Worm (Caenorhabditis elegans) whole organism, late embryonic: ENCODE results near the gene F19H8.2.

Experiments
- C08G9.2 ChIP-seq: sonication (generic microtip); optimal IDR thresholded peaks from 2 replicates; lab custom pipeline; 2016; ENCODE audit warnings: mild to moderate bottlenecking, missing genetic modification characterization, moderate library complexity, missing compliant biosample characterization
- C38D4.7 ChIP-seq: fragments of 200-800 bp; sonication (Bioruptor generic); optimal IDR thresholded peaks from 2 replicates; lab custom pipeline; 2018; ENCODE audit warnings: mild to moderate bottlenecking, missing genetic modification characterization, moderate library complexity, missing compliant biosample characterization
- F13H6.1 ChIP-seq: sonication (generic microtip); optimal IDR thresholded peaks from 2 replicates; lab custom pipeline; 2016; ENCODE audit warnings: missing genetic modification characterization, missing compliant biosample characterization
- Y22D7AL.16 ChIP-seq: sonication (generic microtip); optimal IDR thresholded peaks from 2 replicates; lab custom pipeline; 2016; ENCODE audit warnings: missing genetic modification characterization, missing compliant biosample characterization
- ahr-1 ChIP-seq: sonication (generic microtip); optimal IDR thresholded peaks from 2 replicates; lab custom pipeline; 2016; ENCODE audit warnings: missing genetic modification characterization, missing compliant biosample characterization
- ama-1 ChIP-seq: fragments of 150-350 bp; optimal IDR thresholded peaks from 2 replicates; lab custom pipeline; 2014
- ceh-14 ChIP-seq: sonication (generic microtip); optimal IDR thresholded peaks from 2 replicates; lab custom pipeline; 2016; ENCODE audit warnings: missing genotype, missing genetic modification characterization, missing compliant biosample characterization
- ceh-18 ChIP-seq: sonication (generic microtip); optimal IDR thresholded peaks from 2 replicates; lab custom pipeline; 2016; ENCODE audit warnings: missing genetic modification characterization, missing compliant biosample characterization
- ceh-2 ChIP-seq: sonication (generic microtip); optimal IDR thresholded peaks from 2 replicates; lab custom pipeline; 2016; ENCODE audit warnings: missing genotype, missing genetic modification characterization, missing compliant biosample characterization
- ceh-31 ChIP-seq: sonication (generic microtip); optimal IDR thresholded peaks from 2 replicates; lab custom pipeline; 2016; ENCODE audit warnings: missing genetic modification characterization, missing compliant biosample characterization
- ceh-45 ChIP-seq: fragments of 200-800 bp; sonication (Bioruptor generic); IDR thresholded peaks from 2 replicates; pipeline ENCODE4 v1.3.6; 2022; ENCODE audit warnings: missing genetic modification reagents, missing genetic modification characterization, missing compliant biosample characterization
- ceh-48 ChIP-seq: sonication (generic microtip); optimal IDR thresholded peaks from 2 replicates; lab custom pipeline; 2016; ENCODE audit warnings: missing genetic modification characterization, inconsistent platforms, missing compliant biosample characterization
- ceh-9 ChIP-seq: sonication (generic microtip); optimal IDR thresholded peaks from 2 replicates; lab custom pipeline; 2016; ENCODE audit warnings: mild to moderate bottlenecking, missing genetic modification characterization, inconsistent platforms, missing compliant biosample characterization
- dmd-4 ChIP-seq: sonication (generic microtip); optimal IDR thresholded peaks from 2 replicates; lab custom pipeline; 2016; ENCODE audit warnings: borderline replicate concordance, missing genetic modification characterization, missing compliant biosample characterization
- dve-1 ChIP-seq: sonication (generic microtip); optimal IDR thresholded peaks from 2 replicates; lab custom pipeline; 2017; ENCODE audit warnings: antibody characterized with exemption, mild to moderate bottlenecking, missing genetic modification characterization, missing compliant biosample characterization
- elt-2 ChIP-seq: sonication (generic microtip); optimal IDR thresholded peaks from 2 replicates; lab custom pipeline; 2016; ENCODE audit warnings: missing genetic modification reagents, missing genetic modification characterization, missing compliant biosample characterization
- elt-4 ChIP-seq: sonication (generic microtip); optimal IDR thresholded peaks from 2 replicates; lab custom pipeline; 2016; ENCODE audit warnings: missing genetic modification characterization, missing compliant biosample characterization
- ets-4 ChIP-seq: sonication (generic microtip); optimal IDR thresholded peaks from 2 replicates; lab custom pipeline; 2016; ENCODE audit warnings: missing genetic modification characterization, missing compliant biosample characterization
- fax-1 ChIP-seq: sonication (generic microtip); optimal IDR thresholded peaks from 2 replicates; lab custom pipeline; 2016; ENCODE audit warnings: missing genotype, missing genetic modification characterization, missing compliant biosample characterization
- fkh-10 ChIP-seq: fragments of 150-350 bp; optimal IDR thresholded peaks from 2 replicates; lab custom pipeline; 2014; ENCODE audit warnings: missing biosample characterization, missing genetic modification reagents, missing genetic modification characterization
- fkh-6 ChIP-seq: sonication (generic microtip); optimal IDR thresholded peaks from 2 replicates; lab custom pipeline; 2016; ENCODE audit warnings: missing genetic modification characterization, missing compliant biosample characterization
- hlh-30 ChIP-seq: sonication (generic microtip); optimal IDR thresholded peaks from 2 replicates; lab custom pipeline; 2017; ENCODE audit warnings: antibody characterized with exemption, missing genetic modification characterization, missing compliant biosample characterization; ENCODE audit not compliant: insufficient read depth
- nfya-1 ChIP-seq: sonication (generic microtip); optimal IDR thresholded peaks from 2 replicates; lab custom pipeline; 2017; ENCODE audit warnings: missing genetic modification characterization, mild to moderate bottlenecking, missing compliant biosample characterization, antibody characterized with exemption, moderate library complexity
- npax-4 ChIP-seq: sonication (generic microtip); optimal IDR thresholded peaks from 2 replicates; lab custom pipeline; 2016; ENCODE audit warnings: missing genetic modification characterization, missing compliant biosample characterization
- odd-2 ChIP-seq: sonication (generic microtip); optimal IDR thresholded peaks from 2 replicates; lab custom pipeline; 2017; ENCODE audit warnings: antibody characterized with exemption, mild to moderate bottlenecking, missing genetic modification characterization, missing compliant biosample characterization
- pat-9 ChIP-seq: fragments of 200-800 bp; sonication (Bioruptor generic); optimal IDR thresholded peaks from 2 replicates; lab custom pipeline; 2018; ENCODE audit warnings: mild to moderate bottlenecking, missing genetic modification characterization, moderate library complexity, missing compliant biosample characterization
- pha-2 ChIP-seq: sonication (generic microtip); optimal IDR thresholded peaks from 2 replicates; lab custom pipeline; 2017; ENCODE audit warnings: mild to moderate bottlenecking, missing genetic modification characterization, missing compliant biosample characterization
- pqm-1 ChIP-seq: sonication (generic microtip); optimal IDR thresholded peaks from 2 replicates; lab custom pipeline; 2016; ENCODE audit warnings: missing genetic modification characterization, missing compliant biosample characterization
- ref-2 ChIP-seq: sonication (generic microtip); optimal IDR thresholded peaks from 2 replicates; lab custom pipeline; 2016; ENCODE audit warnings: missing genetic modification characterization, missing compliant biosample characterization
- rnt-1 ChIP-seq: sonication (generic microtip); optimal IDR thresholded peaks from 2 replicates; lab custom pipeline; 2016; ENCODE audit warnings: missing genetic modification characterization, missing compliant biosample characterization
- sox-2 ChIP-seq: fragments of 200-800 bp; sonication (Bioruptor generic); IDR thresholded peaks from 2 replicates; pipeline ENCODE4 v1.3.6; 2022; ENCODE audit warnings: missing genetic modification reagents, missing genetic modification characterization, missing compliant biosample characterization
- sox-4 ChIP-seq: sonication (generic microtip); optimal IDR thresholded peaks from 2 replicates; lab custom pipeline; 2017; ENCODE audit warnings: mild to moderate bottlenecking, missing genetic modification characterization, inconsistent platforms, missing compliant biosample characterization
- tbx-2 ChIP-seq: sonication (generic microtip); optimal IDR thresholded peaks from 2 replicates; lab custom pipeline; 2016; ENCODE audit warnings: missing genetic modification characterization, missing compliant biosample characterization
- tbx-7 ChIP-seq: sonication (generic microtip); optimal IDR thresholded peaks from 2 replicates; lab custom pipeline; 2016; ENCODE audit warnings: missing genotype, missing genetic modification characterization, missing compliant biosample characterization
- unc-3 ChIP-seq, 2 experiments: fragments of 200-800 bp in 1 of 2; sonication (Bioruptor generic) in 1 of 2; sonication (generic microtip) in 1 of 2; conservative IDR thresholded peaks in 1 of 2; optimal IDR thresholded peaks in 1 of 2; 2 replicates each; pipeline versions ENCODE4 v1.3.6 to Lab custom; 2016 to 2022; ENCODE audit warnings: missing compliant biosample characterization in 2 of 2, missing genetic modification characterization in 2 of 2, missing genetic modification reagents in 1 of 2
- unc-42 ChIP-seq: sonication (generic microtip); optimal IDR thresholded peaks from 2 replicates; lab custom pipeline; 2016; ENCODE audit warnings: missing genotype, missing genetic modification characterization, missing compliant biosample characterization
- unc-86 ChIP-seq: sonication (generic microtip); optimal IDR thresholded peaks from 2 replicates; lab custom pipeline; 2016; ENCODE audit warnings: missing genetic modification characterization, missing compliant biosample characterization
- ztf-16 ChIP-seq: sonication (generic microtip); optimal IDR thresholded peaks from 2 replicates; lab custom pipeline; 2017; ENCODE audit warnings: missing genetic modification characterization, missing compliant biosample characterization

The F19H8.2 gene

DNA sequence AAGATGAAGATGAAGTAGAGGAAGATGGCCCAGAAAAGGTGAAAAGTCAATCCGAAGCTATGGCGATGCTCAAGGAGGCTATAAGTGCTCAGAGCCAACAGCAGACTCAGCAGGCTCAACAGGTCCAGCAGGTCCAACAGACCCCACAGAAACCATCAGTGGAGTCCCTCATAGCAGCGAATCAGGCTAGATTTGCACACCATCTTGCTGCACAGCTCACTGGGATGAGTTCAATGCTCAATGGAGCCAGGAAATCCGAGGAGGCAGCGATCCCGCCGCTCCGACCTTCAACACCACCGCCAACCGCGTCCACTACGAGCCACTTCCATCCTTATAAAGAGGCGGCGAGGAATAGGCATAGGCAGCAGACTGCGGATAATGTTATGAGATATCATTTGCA, 30.9 kb downstream of the F19H8.2 start:
- TF ChIP-seq fkh-6 (tag; lab: Kevin White, UChicago) (no peak), F13H6.1 (no peak), unc-3 (GFP tag; conservative IDR thresholded peaks at IDR 0.05; lab: Robert Waterston, UW) (no peak), unc-3 (tag; optimal IDR thresholded peaks at IDR 0.05; lab: Kevin White, UChicago) (no peak), ceh-48 (tag; lab: Kevin White, UChicago) (no peak), ceh-9 (tag; lab: Kevin White, UChicago) (no peak)

DNA sequence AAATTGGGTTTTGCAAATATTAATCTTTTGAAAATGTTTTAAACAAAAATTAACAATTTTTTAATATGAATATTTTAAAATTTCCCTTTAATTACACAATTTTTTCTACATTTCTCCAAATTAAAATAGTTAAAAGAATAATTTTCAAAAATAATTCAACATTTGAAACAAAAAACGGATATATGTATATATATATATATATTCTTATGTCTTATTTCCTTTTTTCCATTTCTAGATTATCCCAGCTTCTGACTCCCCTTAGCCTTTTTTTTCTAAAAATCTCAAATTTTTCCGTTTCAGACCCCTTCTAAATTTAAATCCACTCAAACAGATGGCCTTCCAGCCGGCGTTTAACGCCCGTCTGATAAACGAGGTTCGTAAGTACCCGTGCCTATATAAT, 32.4 kb downstream of the F19H8.2 start, which contains the start of gene madf-5:
Gene madf-5 (plus strand): TSS at position 301 of the 400 bp plus-strand sequence.
- no peak for TF ChIP-seq fkh-10 (GFP tag; lab: Kevin White, UChicago)
- no peak for TF ChIP-seq ama-1 (lab: Kevin White, UChicago)
- no peak for TF ChIP-seq ceh-2 (tag; lab: Kevin White, UChicago)
- TF ChIP-seq sox-4 (tag; lab: Kevin White, UChicago) = no peak
- no peak for TF ChIP-seq odd-2 (tag; lab: Kevin White, UChicago)
- TF ChIP-seq ceh-14 = no peak
- TF ChIP-seq ceh-48 (tag; lab: Kevin White, UChicago) = no peak
- TF ChIP-seq npax-4 (tag; lab: Kevin White, UChicago) = no peak
- TF ChIP-seq ahr-1 (tag; lab: Kevin White, UChicago) = no peak
- TF ChIP-seq, all 69 proteins: peak for 0

DNA sequence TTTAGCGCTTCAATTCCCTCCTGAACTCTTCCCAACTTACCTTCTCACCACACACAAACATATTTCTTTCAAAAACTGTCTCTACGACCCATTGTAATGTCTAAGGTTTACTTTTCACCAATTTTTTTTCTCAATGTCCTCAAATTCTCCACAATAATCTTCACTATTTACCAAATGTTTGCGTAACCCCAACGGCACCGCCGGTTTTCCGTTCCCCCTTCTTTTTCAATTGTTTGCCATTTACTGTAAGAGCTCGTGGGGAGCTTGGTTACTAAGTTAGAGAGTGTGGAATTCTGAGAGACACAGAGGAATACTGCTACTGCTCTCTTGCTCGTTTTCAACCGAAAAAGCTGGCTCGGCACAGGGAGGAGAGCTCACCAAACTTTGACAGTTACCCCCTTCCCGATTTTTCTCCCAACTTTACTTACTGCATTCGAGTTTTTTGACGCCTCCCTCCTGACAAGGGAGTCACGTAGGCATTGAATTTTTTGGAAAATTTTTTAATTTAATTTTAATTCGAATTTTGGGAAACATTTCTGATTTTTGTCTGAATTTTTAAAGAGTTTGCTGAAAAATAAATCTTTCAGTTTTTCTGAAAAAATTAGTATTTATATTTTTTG, 35.0 kb downstream of the F19H8.2 start:
- no peak for TF ChIP-seq hlh-30
- no peak for TF ChIP-seq C38D4.7 (GFP tag; lab: Kevin White, UChicago)
- TF ChIP-seq pat-9 (tag; lab: Kevin White, UChicago) = no peak
- no peak for TF ChIP-seq pqm-1 (tag; lab: Kevin White, UChicago)
- TF ChIP-seq elt-4 = no peak

DNA sequence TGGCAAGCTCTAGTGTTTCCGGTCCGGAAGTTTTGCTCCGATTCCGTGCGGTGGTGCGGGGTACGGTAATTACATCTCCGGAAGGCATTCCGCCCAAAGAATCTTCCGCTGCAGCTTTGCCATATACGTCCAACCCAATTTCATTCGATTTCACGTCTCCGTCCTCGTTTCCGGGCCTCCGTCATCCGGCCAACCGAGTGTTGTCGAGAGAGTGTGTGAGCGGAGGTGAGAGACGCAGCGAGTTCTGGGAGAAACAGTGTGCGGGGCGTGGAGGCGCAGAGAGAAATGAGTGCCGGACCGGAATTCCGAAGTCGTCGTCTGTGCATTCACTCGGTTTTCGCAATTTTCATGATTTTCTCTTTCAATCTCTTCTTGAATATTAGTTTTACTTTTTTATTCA, 36.3 kb downstream of the F19H8.2 start:
- TF ChIP-seq dmd-4 (tag; lab: Kevin White, UChicago) = no peak
- TF ChIP-seq ceh-31 (tag; lab: Kevin White, UChicago) = peak; percentile 54
- TF ChIP-seq unc-42 (tag; lab: Kevin White, UChicago) = peak; percentile 86
- no peak for TF ChIP-seq ceh-18 (tag; lab: Kevin White, UChicago)
- peak; percentile 34 for TF ChIP-seq fkh-10 (GFP tag; lab: Kevin White, UChicago)
- TF ChIP-seq, all 69 proteins: peak for 3

DNA sequence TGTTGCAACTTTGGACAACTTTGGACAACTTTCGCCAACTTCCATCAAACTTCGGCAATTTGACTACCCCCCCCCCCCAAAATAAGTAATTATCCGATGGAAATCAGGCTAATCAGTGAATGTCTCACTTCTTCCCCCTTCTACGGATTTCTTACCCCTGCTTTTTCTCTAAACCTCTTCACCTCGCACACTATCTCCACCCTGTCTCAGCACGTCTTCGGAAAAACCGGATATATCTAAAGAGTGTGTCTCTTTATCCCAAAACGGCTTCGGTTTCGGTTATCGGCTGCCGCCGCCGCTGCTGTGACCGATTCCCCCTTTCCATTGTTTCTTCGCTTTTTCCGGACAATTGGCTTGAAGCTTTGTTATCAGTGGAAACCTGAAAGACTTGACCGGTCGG, 37.9 kb downstream of the F19H8.2 start:
- no peak for TF ChIP-seq elt-2 (tag; lab: Kevin White, UChicago)
- peak; percentile 10 for TF ChIP-seq ref-2 (tag; lab: Kevin White, UChicago)

DNA sequence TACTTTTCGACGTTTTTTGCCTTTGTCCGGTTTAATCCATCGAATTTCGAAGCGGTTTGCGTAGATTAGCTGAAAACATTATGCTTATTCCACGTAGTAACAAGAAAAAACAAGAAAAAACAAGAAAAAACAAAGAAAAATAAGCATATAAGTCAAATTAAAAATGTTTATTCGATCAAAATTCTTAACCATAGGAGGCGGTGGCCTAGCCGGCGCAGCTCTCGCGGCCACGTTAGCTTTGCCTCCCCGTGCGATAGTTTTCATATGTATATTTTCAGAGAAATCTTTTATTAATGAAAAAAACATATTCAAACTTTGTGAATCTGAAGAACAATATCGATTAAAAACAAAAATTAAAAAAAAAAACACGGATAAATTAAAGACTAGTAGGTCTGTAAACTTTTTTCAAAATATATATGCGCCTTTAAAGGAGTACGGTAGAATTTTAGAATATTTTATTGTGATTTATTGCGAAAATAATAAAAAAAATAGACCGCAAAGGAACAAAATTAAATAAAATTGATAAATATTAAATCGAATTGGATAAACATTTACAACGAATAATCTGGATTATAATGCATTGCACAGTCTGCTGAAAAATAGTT, 41.8 kb downstream of the F19H8.2 start:
- peak; percentile 7 for TF ChIP-seq unc-42 (tag; lab: Kevin White, UChicago)

DNA sequence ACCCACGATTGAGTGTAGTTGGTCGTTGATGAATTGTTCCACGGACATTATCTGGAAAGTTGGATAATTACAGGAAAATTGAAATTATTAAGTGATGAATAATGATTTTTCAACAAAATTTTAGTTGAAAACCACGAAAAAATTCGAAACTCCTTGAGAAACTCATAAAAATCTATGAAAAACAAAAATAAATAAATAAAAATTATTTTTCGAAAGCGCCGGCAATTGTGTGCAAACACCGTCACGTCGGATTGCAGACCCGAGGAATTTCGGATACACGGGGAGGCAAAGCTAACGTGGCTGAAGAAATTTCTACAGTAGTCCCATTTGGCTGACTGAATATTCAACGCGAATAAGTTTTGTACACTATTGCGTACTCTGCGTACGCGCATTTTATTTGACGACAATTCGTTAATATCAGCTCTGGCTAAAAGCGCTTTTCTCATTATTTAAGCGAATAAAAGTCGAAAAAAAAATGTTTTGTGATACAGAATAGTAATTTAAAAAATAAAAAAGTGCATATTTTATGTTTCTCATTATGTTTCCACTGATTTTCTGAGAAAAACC, 44.0 kb downstream of the F19H8.2 start, which contains the start of gene mog-4:
Gene mog-4 (minus strand): TSS at position 51 of the 567 bp plus-strand sequence.
- TF ChIP-seq pha-2 (tag; lab: Kevin White, UChicago) = peak; percentile 15
- TF ChIP-seq ets-4 (tag; lab: Kevin White, UChicago) = peak; percentile 80
- peak; percentile 67 for TF ChIP-seq tbx-7 (tag; lab: Kevin White, UChicago)
- TF ChIP-seq fax-1 (tag; lab: Kevin White, UChicago) = peak; percentile 47
- peak; percentile 13 for TF ChIP-seq sox-2 (GFP tag; lab: Robert Waterston, UW)
- peak; percentile 69; the same call in 1 of the 2 replicates for TF ChIP-seq ceh-45 (GFP tag; lab: Robert Waterston, UW)
- TF ChIP-seq Y22D7AL.16 = peak; percentile 9
- peak; percentile 74 for TF ChIP-seq tbx-2 (tag; lab: Kevin White, UChicago)
- peak; percentile 89 for TF ChIP-seq C08G9.2 (tag; lab: Kevin White, UChicago)
- TF ChIP-seq unc-86 (tag; lab: Kevin White, UChicago) = peak; percentile 54
- TF ChIP-seq ztf-16 = peak; percentile 60
- TF ChIP-seq ref-2 (tag; lab: Kevin White, UChicago) = peak; percentile 60
- peak; percentile 65 for TF ChIP-seq ceh-2 (tag; lab: Kevin White, UChicago)
- TF ChIP-seq rnt-1 (tag; lab: Kevin White, UChicago) = peak; percentile 57
- TF ChIP-seq elt-2 (tag; lab: Kevin White, UChicago) = peak; percentile 60
- TF ChIP-seq pqm-1 (tag; lab: Kevin White, UChicago) = peak; percentile 86
- peak; percentile 5 for TF ChIP-seq dve-1
- TF ChIP-seq nfya-1 = peak; percentile 72
